Worm (Caenorhabditis elegans) whole organism, mixed stage, embryonic: ENCODE measurements around the gene tag-297.

Experiments used
- M03D4.4 ChIP-seq: sonication (generic microtip); optimal IDR thresholded peaks from 2 replicates; lab custom pipeline; 2017; ENCODE audit warnings: mild to moderate bottlenecking, missing genetic modification characterization, missing compliant biosample characterization
- bed-3 ChIP-seq: fragments of 200-800 bp; sonication (Bioruptor generic); optimal IDR thresholded peaks from 3 replicates; lab custom pipeline; 2018; ENCODE audit warnings: mild to moderate bottlenecking, missing genetic modification characterization, moderate library complexity, missing compliant biosample characterization
- ceh-39 ChIP-seq: fragments of 150-350 bp; optimal IDR thresholded peaks from 2 replicates; lab custom pipeline; 2014; ENCODE audit warnings: missing biosample characterization, missing genetic modification characterization
- ces-1 ChIP-seq: fragments of 150-350 bp; optimal IDR thresholded peaks from 2 replicates; lab custom pipeline; 2014; ENCODE audit warnings: missing biosample characterization, missing genetic modification reagents, missing genetic modification characterization
- cnd-1 ChIP-seq: fragments of 200-800 bp; sonication (Bioruptor generic); optimal IDR thresholded peaks from 2 replicates; lab custom pipeline; 2018; ENCODE audit warnings: mild to moderate bottlenecking, missing genetic modification characterization, missing compliant biosample characterization
- drap-1 ChIP-seq: fragments of 200-800 bp; sonication (Bioruptor generic); optimal IDR thresholded peaks from 3 replicates; lab custom pipeline; 2018; ENCODE audit warnings: mild to moderate bottlenecking, missing genetic modification characterization, missing compliant biosample characterization
- elt-3 ChIP-seq: fragments of 150-350 bp; optimal IDR thresholded peaks from 2 replicates; lab custom pipeline; 2014; ENCODE audit warnings: missing biosample characterization, missing genetic modification characterization
- flh-1 ChIP-seq: fragments of 200-800 bp; sonication (Bioruptor generic); optimal IDR thresholded peaks from 2 replicates; lab custom pipeline; 2018; ENCODE audit warnings: mild to moderate bottlenecking, missing genetic modification characterization, moderate library complexity, missing compliant biosample characterization
- ham-2 ChIP-seq: fragments of 200-800 bp; sonication (Bioruptor generic); optimal IDR thresholded peaks from 2 replicates; lab custom pipeline; 2018; ENCODE audit warnings: mild to moderate bottlenecking, missing genetic modification characterization, missing compliant biosample characterization
- hlh-1 ChIP-seq: fragments of 150-350 bp; optimal IDR thresholded peaks from 2 replicates; lab custom pipeline; 2014; ENCODE audit warnings: missing biosample characterization, missing genetic modification reagents, missing genetic modification characterization
- lin-13 ChIP-seq: fragments of 150-350 bp; optimal IDR thresholded peaks from 2 replicates; lab custom pipeline; 2014; ENCODE audit warnings: missing biosample characterization, missing genetic modification characterization
- lin-32 ChIP-seq: fragments of 200-800 bp; sonication (Bioruptor generic); optimal IDR thresholded peaks from 2 replicates; lab custom pipeline; 2018; ENCODE audit warnings: mild to moderate bottlenecking, missing genetic modification characterization, missing compliant biosample characterization
- mep-1 ChIP-seq: fragments of 150-350 bp; optimal IDR thresholded peaks from 2 replicates; lab custom pipeline; 2017; ENCODE audit warnings: missing biosample characterization, missing genetic modification reagents, missing genetic modification characterization, inconsistent platforms
- mls-2 ChIP-seq: sonication (generic microtip); optimal IDR thresholded peaks from 2 replicates; lab custom pipeline; 2016; ENCODE audit warnings: mild to moderate bottlenecking, missing genetic modification characterization, moderate library complexity, missing compliant biosample characterization
- nhr-2 ChIP-seq: fragments of 150-350 bp; optimal IDR thresholded peaks from 2 replicates; lab custom pipeline; 2014; ENCODE audit warnings: missing biosample characterization, missing genetic modification characterization
- nhr-237 ChIP-seq: fragments of 150-350 bp; optimal IDR thresholded peaks from 2 replicates; lab custom pipeline; 2014; ENCODE audit warnings: missing biosample characterization, missing genetic modification characterization
- nhr-28 ChIP-seq: fragments of 150-350 bp; optimal IDR thresholded peaks from 2 replicates; lab custom pipeline; 2014; ENCODE audit warnings: missing biosample characterization, missing genetic modification characterization
- nhr-76 ChIP-seq: sonication (generic microtip); optimal IDR thresholded peaks from 2 replicates; lab custom pipeline; 2017; ENCODE audit warnings: missing biosample characterization, missing genetic modification characterization
- pha-4 ChIP-seq: fragments of 150-350 bp; optimal IDR thresholded peaks from 2 replicates; lab custom pipeline; 2018; ENCODE audit warnings: missing biosample characterization, missing genetic modification reagents, missing genetic modification characterization
- sem-2 ChIP-seq: fragments of 200-800 bp; sonication (Bioruptor generic); optimal IDR thresholded peaks from 2 replicates; lab custom pipeline; 2018; ENCODE audit warnings: mild to moderate bottlenecking, missing genetic modification characterization, missing compliant biosample characterization
- sptf-1 ChIP-seq: sonication (generic microtip); optimal IDR thresholded peaks from 2 replicates; lab custom pipeline; 2017; ENCODE audit warnings: mild to moderate bottlenecking, missing genetic modification characterization, moderate library complexity, missing compliant biosample characterization
- unc-120 ChIP-seq: sonication (generic microtip); optimal IDR thresholded peaks from 2 replicates; lab custom pipeline; 2017; ENCODE audit warnings: missing genetic modification characterization, missing compliant biosample characterization; ENCODE audit not compliant: poor library complexity, severe bottlenecking
- unc-39 ChIP-seq: fragments of 150-350 bp; optimal IDR thresholded peaks from 2 replicates; lab custom pipeline; 2014; ENCODE audit warnings: missing biosample characterization, missing genetic modification characterization
- zip-8 ChIP-seq: fragments of 150-350 bp; optimal IDR thresholded peaks from 2 replicates; lab custom pipeline; 2014; ENCODE audit warnings: missing biosample characterization, missing genetic modification characterization

tag-297 gene

ce11 chrII:14668608-14669007 lies 41.2 kb downstream of the tag-297 start:
- TF ChIP-seq sptf-1 (no peak), ham-2 (GFP tag; lab: Kevin White, UChicago) (no peak), cnd-1 (tag; lab: Kevin White, UChicago) (no peak), mls-2 (tag; lab: Kevin White, UChicago) (no peak), unc-39 (no peak), sem-2 (GFP tag; lab: Kevin White, UChicago) (no peak), nhr-28 (tag; lab: Kevin White, UChicago) (no peak), nhr-76 (tag; lab: Kevin White, UChicago) (no peak), flh-1 (GFP tag; lab: Kevin White, UChicago) (no peak), nhr-2 (tag; lab: Kevin White, UChicago) (no peak), M03D4.4 (tag; lab: Kevin White, UChicago) (no peak)

- TF ChIP-seq elt-3 (no peak), lin-13 (tag; lab: Kevin White, UChicago) (no peak), mep-1 (tag; lab: Kevin White, UChicago) (no peak), lin-32 (GFP tag; lab: Kevin White, UChicago) (no peak), M03D4.4 (tag; lab: Kevin White, UChicago) (no peak), unc-120 (tag; lab: Kevin White, UChicago) (no peak), zip-8 (tag; lab: Kevin White, UChicago) (no peak), ceh-39 (tag; lab: Kevin White, UChicago) (no peak), nhr-76 (tag; lab: Kevin White, UChicago) (no peak), bed-3 (no peak), hlh-1 (no peak), flh-1 (GFP tag; lab: Kevin White, UChicago) (no peak)
- TF ChIP-seq, all 35 proteins: peak for 0
These were observed 42.7 kb downstream of the tag-297 start for ce11 chrII:14670175-14670574.

ce11 chrII:14672095-14672494 lies 44.7 kb downstream of the tag-297 start:
- TF ChIP-seq pha-4 (tag; lab: Kevin White, UChicago) (no peak), nhr-237 (tag; lab: Kevin White, UChicago) (no peak), mep-1 (tag; lab: Kevin White, UChicago) (no peak)

- no peak for TF ChIP-seq lin-13 (tag; lab: Kevin White, UChicago)
- TF ChIP-seq drap-1 (GFP tag; lab: Kevin White, UChicago), result no peak
- TF ChIP-seq M03D4.4 (tag; lab: Kevin White, UChicago), result no peak
- no peak for TF ChIP-seq elt-3
- TF ChIP-seq mep-1 (tag; lab: Kevin White, UChicago), result no peak
- peak; percentile 26 for TF ChIP-seq ham-2 (GFP tag; lab: Kevin White, UChicago)
These were observed 46.2 kb downstream of the tag-297 start for ce11 chrII:14673636-14674035.

ce11 chrII:14678157-14678556 lies 50.7 kb downstream of the tag-297 start, which contains the start of gene hhat-1:
TSS of gene hhat-1 (plus strand) at chrII:14678457.
- TF ChIP-seq ham-2 (GFP tag; lab: Kevin White, UChicago), result peak; percentile 46
- peak; percentile 44 for TF ChIP-seq ces-1 (GFP tag; lab: Kevin White, UChicago)
- TF ChIP-seq nhr-28 (tag; lab: Kevin White, UChicago), result no peak
